Fruit fly (Drosophila melanogaster): ENCODE results near the gene CG5282.

The CG5282 gene

dm6 chr3L:20385408-20385807 lies 40.5 kb downstream of the CG5282 start (continued):
- TF ChIP-seq salm (tag; optimal IDR thresholded peaks at IDR 0.05) (no peak), zen2 (GFP tag; IDR thresholded peaks at IDR 0.05; ENCODE audit: partially characterized antibody) (no peak), HLH54F (GFP tag; optimal IDR thresholded peaks at IDR 0.05) (no peak), CG14710 (tag; optimal IDR thresholded peaks at IDR 0.05) (no peak), Oaz (GFP tag; IDR thresholded peaks at IDR 0.05) (no peak), CG14014 (GFP tag; IDR thresholded peaks at IDR 0.05) (no peak), CG7839 (tag; optimal IDR thresholded peaks at IDR 0.05) (no peak), pnt (GFP tag; optimal IDR thresholded peaks at IDR 0.05) (no peak), jigr1 (GFP tag; IDR thresholded peaks at IDR 0.05) (no peak), Bgb (GFP tag; IDR thresholded peaks at IDR 0.05; ENCODE audit: partially characterized antibody) (no peak), CG31224 (GFP tag; IDR thresholded peaks at IDR 0.05) (no peak), CG2199 (GFP tag; IDR thresholded peaks at IDR 0.05) (peak; percentile 53; the same call in 1 of the 3 replicates), lola (GFP tag; optimal IDR thresholded peaks at IDR 0.05) (no peak), onecut (GFP tag; IDR thresholded peaks at IDR 0.05) (no peak), stwl (tag; optimal IDR thresholded peaks at IDR 0.05) (no peak), CG10274 (GFP tag; optimal IDR thresholded peaks at IDR 0.05) (peak; percentile 58), CG14441 (GFP tag; IDR thresholded peaks at IDR 0.05) (no peak), NFAT (GFP tag; IDR thresholded peaks at IDR 0.05) (no peak), zen (tag; optimal IDR thresholded peaks at IDR 0.05) (no peak), Hr39 (optimal IDR thresholded peaks at IDR 0.05) (no peak), phol (tag; optimal IDR thresholded peaks at IDR 0.05) (no peak), eyg (GFP tag; optimal IDR thresholded peaks at IDR 0.05) (no peak), Optix (GFP tag; IDR thresholded peaks at IDR 0.05) (no peak), CG3995 (GFP tag; optimal IDR thresholded peaks at IDR 0.05) (peak; percentile 8), pros (GFP tag; optimal IDR thresholded peaks at IDR 0.05) (no peak), CG1603 (tag; optimal IDR thresholded peaks at IDR 0.05) (no peak), Mad (GFP tag; optimal IDR thresholded peaks at IDR 0.05) (no peak), sd (tag; optimal IDR thresholded peaks at IDR 0.05) (peak; percentile 83), chinmo (GFP tag; IDR thresholded peaks at IDR 0.05; ENCODE audit: partially characterized antibody) (peak; percentile 49; the same call in 2 of the 4 replicates), Kr (GFP tag; optimal IDR thresholded peaks at IDR 0.05) (no peak), ttk (GFP tag; IDR thresholded peaks at IDR 0.05) (no peak), kah (GFP tag; optimal IDR thresholded peaks at IDR 0.05) (no peak), CG8388 (GFP tag; optimal IDR thresholded peaks at IDR 0.05) (no peak), CG13424 (tag; optimal IDR thresholded peaks at IDR 0.05) (no peak), gsb-n (tag; optimal IDR thresholded peaks at IDR 0.05) (no peak), NK7.1 (GFP tag; optimal IDR thresholded peaks at IDR 0.05) (no peak), CG17328 (GFP tag; IDR thresholded peaks at IDR 0.05) (no peak), seq (GFP tag; IDR thresholded peaks at IDR 0.05) (no peak), sug (tag; optimal IDR thresholded peaks at IDR 0.05) (peak; percentile 64), Side (GFP tag; optimal IDR thresholded peaks at IDR 0.05) (no peak), CG15073 (GFP tag; optimal IDR thresholded peaks at IDR 0.05) (no peak), HLHmδ (GFP tag; optimal IDR thresholded peaks at IDR 0.05) (no peak), hkb (optimal IDR thresholded peaks at IDR 0.05) (no peak), hkb (GFP tag; IDR thresholded peaks at IDR 0.05) (no peak), z (GFP tag; IDR thresholded peaks at IDR 0.05) (no peak), CG8290 (GFP tag; optimal IDR thresholded peaks at IDR 0.05) (no peak), CG8290 (tag; optimal IDR thresholded peaks at IDR 0.05) (peak in 1 of 2 experiments; percentile 15), CG6683 (GFP tag; optimal IDR thresholded peaks at IDR 0.05) (no peak), trh (GFP tag; optimal IDR thresholded peaks at IDR 0.05) (no peak), C15 (GFP tag; IDR thresholded peaks at IDR 0.05) (no peak), B-H1 (GFP tag; IDR thresholded peaks at IDR 0.05) (no peak), CG17361 (GFP tag; IDR thresholded peaks at IDR 0.05) (no peak), CG1647 (GFP tag; optimal IDR thresholded peaks at IDR 0.05) (no peak)

Data from whole organism, embryonic.